Fruit fly (Drosophila melanogaster): ENCODE results near the gene spel1.
A peak's percentile ranks its signal among the peaks of the same experiment; 100 is the strongest.

The spel1 gene

DNA sequence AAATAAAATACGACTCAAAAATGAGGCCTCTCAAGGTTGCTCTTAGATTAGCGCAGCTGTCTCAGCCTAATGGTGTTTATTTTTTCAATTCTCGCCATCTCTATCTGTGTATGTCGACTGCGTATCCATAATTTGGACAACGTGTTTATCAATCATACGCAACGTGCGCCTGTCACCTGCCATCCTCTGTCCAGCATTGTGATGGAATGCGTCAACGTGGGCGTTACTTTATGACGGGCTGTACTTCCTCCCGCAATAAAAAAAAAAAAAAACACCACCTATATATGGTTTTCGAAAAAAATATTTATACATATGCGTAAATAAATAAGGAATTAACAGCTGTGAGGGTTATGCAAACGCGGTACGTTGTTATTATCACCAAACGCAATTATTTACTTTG is 37.5 kb downstream of the spel1 start:
- TF ChIP-seq CG6163 (GFP tag; IDR thresholded peaks at IDR 0.05) (no peak), svp (GFP tag) (peak; percentile 30), CG1621 (tag; optimal IDR thresholded peaks at IDR 0.05) (no peak), fkh (GFP tag; optimal IDR thresholded peaks at IDR 0.05) (peak; percentile 69), vri (GFP tag; optimal IDR thresholded peaks at IDR 0.05) (peak; percentile 31), spab (GFP tag; optimal IDR thresholded peaks at IDR 0.05) (no peak)

DNA sequence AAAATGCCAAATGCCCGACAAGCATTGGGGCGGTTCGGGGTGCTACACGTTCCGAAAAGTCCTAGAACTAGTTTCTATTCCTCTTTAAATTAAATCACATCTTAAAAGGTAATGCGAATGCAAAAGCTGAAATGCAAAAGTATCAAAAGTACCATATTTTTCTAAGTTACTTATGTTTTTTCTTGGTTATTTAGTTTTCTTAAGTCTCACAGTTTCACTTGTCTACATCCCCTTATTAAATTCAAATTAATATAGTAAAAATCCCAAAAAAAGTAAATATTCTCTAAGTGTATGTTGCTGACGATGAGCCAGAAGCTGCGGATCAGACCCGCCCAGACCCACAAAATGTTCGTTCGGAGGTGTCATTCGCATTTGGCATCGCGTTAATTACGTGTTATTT is 38.8 kb downstream of the spel1 start:
- TF ChIP-seq achi (GFP tag; optimal IDR thresholded peaks at IDR 0.05) = peak; percentile 2
- peak; percentile 25 for TF ChIP-seq Ets21C (GFP tag; optimal IDR thresholded peaks at IDR 0.05)
- TF ChIP-seq CG11294 (GFP tag; IDR thresholded peaks at IDR 0.05) = no peak
- 0 out of 3 replicates have a peak, but pooled peaks have one; percentile 26 for TF ChIP-seq eg (GFP tag; IDR thresholded peaks at IDR 0.05)
- TF ChIP-seq Sox15 (GFP tag; optimal IDR thresholded peaks at IDR 0.05) = no peak
- peak; percentile 25 for TF ChIP-seq CG32006 (GFP tag; optimal IDR thresholded peaks at IDR 0.05)
- no peak for TF ChIP-seq CG4318 (GFP tag; optimal IDR thresholded peaks at IDR 0.05)
- TF ChIP-seq CG7368 (GFP tag; optimal IDR thresholded peaks at IDR 0.05) = no peak
- peak; percentile 14 for TF ChIP-seq pdm3 (GFP tag; optimal IDR thresholded peaks at IDR 0.05)
- TF ChIP-seq salr (GFP tag; optimal IDR thresholded peaks at IDR 0.05) = no peak
- TF ChIP-seq lz (GFP tag; optimal IDR thresholded peaks at IDR 0.05) = peak; percentile 57
- TF ChIP-seq CG10669 (GFP tag; optimal IDR thresholded peaks at IDR 0.05) = peak; percentile 51
- TF ChIP-seq CG6854 (GFP tag; optimal IDR thresholded peaks at IDR 0.05) = no peak
- TF ChIP-seq dac (GFP tag; optimal IDR thresholded peaks at IDR 0.05) = no peak
- peak; percentile 26 for TF ChIP-seq CG11762 (GFP tag; optimal IDR thresholded peaks at IDR 0.05; ENCODE audit: insufficient read depth)
- no peak for TF ChIP-seq CG11902 (GFP tag; optimal IDR thresholded peaks at IDR 0.05)
- TF ChIP-seq Eip93F (GFP tag; optimal IDR thresholded peaks at IDR 0.05) = no peak
- TF ChIP-seq CG16779 (tag; optimal IDR thresholded peaks at IDR 0.05) = no peak
- no peak for TF ChIP-seq fd85E (GFP tag; optimal IDR thresholded peaks at IDR 0.05)
- TF ChIP-seq topi (GFP tag; optimal IDR thresholded peaks at IDR 0.05) = peak; percentile 59
- peak; percentile 34 for TF ChIP-seq CG10631 (GFP tag; optimal IDR thresholded peaks at IDR 0.05)
- TF ChIP-seq CG34406 (GFP tag; optimal IDR thresholded peaks at IDR 0.05) = no peak
- no peak for TF ChIP-seq CG6163 (GFP tag; IDR thresholded peaks at IDR 0.05)
- peak; percentile 19 for TF ChIP-seq acj6 (GFP tag; optimal IDR thresholded peaks at IDR 0.05)
- peak; percentile 16 for TF ChIP-seq esn (GFP tag; optimal IDR thresholded peaks at IDR 0.05)
- TF ChIP-seq OdsH (GFP tag; optimal IDR thresholded peaks at IDR 0.05) = peak; percentile 27
- peak; percentile 1 for TF ChIP-seq Blimp-1 (GFP tag; optimal IDR thresholded peaks at IDR 0.05)
- peak; percentile 10 for TF ChIP-seq CG8632 (GFP tag; optimal IDR thresholded peaks at IDR 0.05)
- TF ChIP-seq net (GFP tag; optimal IDR thresholded peaks at IDR 0.05) = peak; percentile 8
- TF ChIP-seq Lpt (GFP tag; optimal IDR thresholded peaks at IDR 0.05) = no peak
- peak; percentile 26 for TF ChIP-seq CG6808 (GFP tag; optimal IDR thresholded peaks at IDR 0.05)
- TF ChIP-seq fd59A (GFP tag; optimal IDR thresholded peaks at IDR 0.05) = no peak
- no peak for TF ChIP-seq vri (GFP tag; optimal IDR thresholded peaks at IDR 0.05)
- no peak for TF ChIP-seq CG8319 (GFP tag; optimal IDR thresholded peaks at IDR 0.05)
- no peak for TF ChIP-seq fkh (GFP tag; optimal IDR thresholded peaks at IDR 0.05)
- no peak for TF ChIP-seq Sox102F (GFP tag; optimal IDR thresholded peaks at IDR 0.05)
- TF ChIP-seq Eip75B (GFP tag; optimal IDR thresholded peaks at IDR 0.05) = peak; percentile 23
- TF ChIP-seq Ets96B (tag; optimal IDR thresholded peaks at IDR 0.05) = peak; percentile 22
- peak; percentile 39 for TF ChIP-seq Hr4 (GFP tag; optimal IDR thresholded peaks at IDR 0.05)
- TF ChIP-seq CG1621 (tag; optimal IDR thresholded peaks at IDR 0.05) = no peak
- TF ChIP-seq CG3032 (tag; optimal IDR thresholded peaks at IDR 0.05) = peak; percentile 49
- TF ChIP-seq dsx (GFP tag; optimal IDR thresholded peaks at IDR 0.05; ENCODE audit: poor library complexity, severe bottlenecking) = peak; percentile 8
- no peak for TF ChIP-seq Hr38 (GFP tag; optimal IDR thresholded peaks at IDR 0.05)
- no peak for TF ChIP-seq CG6276 (GFP tag; optimal IDR thresholded peaks at IDR 0.05)
- peak in 1 of 2 experiments; percentile 0 for TF ChIP-seq ss (GFP tag; optimal IDR thresholded peaks at IDR 0.05)
- TF ChIP-seq cyc (GFP tag; optimal IDR thresholded peaks at IDR 0.05) = peak; percentile 31
- peak; percentile 52 for TF ChIP-seq CG31627 (GFP tag; optimal IDR thresholded peaks at IDR 0.05)

Data from whole organism, prepupa.